Fruit fly (Drosophila melanogaster): ENCODE measurements around the gene CG31219.

Gene CG31219

DNA sequence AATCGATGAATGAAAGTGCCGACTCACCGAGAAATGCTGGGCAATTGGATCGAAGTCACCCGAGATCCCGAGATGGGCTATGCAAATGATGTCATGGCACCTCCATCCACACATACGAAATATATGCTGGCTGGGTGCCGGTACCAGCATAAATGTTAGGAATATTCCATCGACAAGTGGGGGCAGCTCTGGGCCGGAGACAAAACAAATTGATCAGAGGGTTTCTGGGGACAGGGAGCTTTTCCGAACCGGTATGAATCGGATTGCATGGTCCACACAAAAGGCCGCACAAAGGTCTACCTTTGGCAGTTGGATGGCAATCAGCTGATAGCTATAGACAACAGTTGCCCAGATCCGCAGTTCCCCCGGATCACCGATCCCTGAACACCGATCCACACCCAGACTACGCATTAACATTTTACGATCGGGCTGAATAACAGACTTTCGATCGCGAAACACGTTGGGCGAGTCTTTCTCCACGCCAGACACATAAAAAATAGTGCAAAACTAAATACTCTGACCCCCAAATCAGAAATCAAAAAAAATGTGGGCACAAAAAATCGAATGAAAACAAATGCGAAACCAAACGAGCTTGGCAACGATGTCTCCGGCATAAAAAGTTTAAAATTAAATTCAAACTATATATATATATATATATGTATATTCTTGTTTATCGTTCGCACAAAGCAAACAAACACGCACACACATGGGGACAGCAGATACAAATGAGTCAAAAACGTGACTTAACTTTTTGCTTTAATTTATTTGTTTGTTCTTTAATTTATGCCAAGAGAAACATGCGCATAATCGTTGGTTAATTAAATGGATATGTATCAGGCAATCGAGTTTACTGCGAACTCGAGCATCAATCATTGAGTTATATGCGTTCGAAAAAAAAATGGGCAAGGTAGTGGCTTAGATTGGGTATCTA lies 25.3 kb upstream of the CG31219 start:
- TF ChIP-seq Eip78C (GFP tag) (peak; percentile 46), CG6163 (GFP tag; IDR thresholded peaks at IDR 0.05) (no peak), CG32006 (GFP tag; optimal IDR thresholded peaks at IDR 0.05) (peak; percentile 28), CG8119 (GFP tag; IDR thresholded peaks at IDR 0.05) (no peak), CG6276 (GFP tag; optimal IDR thresholded peaks at IDR 0.05) (peak; percentile 30), ss (GFP tag; optimal IDR thresholded peaks at IDR 0.05) (peak in 1 of 2 experiments; percentile 27), Ets96B (tag; optimal IDR thresholded peaks at IDR 0.05) (peak; percentile 6), dsx (GFP tag; optimal IDR thresholded peaks at IDR 0.05; ENCODE audit: poor library complexity, severe bottlenecking) (peak; percentile 68), achi (GFP tag; optimal IDR thresholded peaks at IDR 0.05) (peak; percentile 3)

DNA sequence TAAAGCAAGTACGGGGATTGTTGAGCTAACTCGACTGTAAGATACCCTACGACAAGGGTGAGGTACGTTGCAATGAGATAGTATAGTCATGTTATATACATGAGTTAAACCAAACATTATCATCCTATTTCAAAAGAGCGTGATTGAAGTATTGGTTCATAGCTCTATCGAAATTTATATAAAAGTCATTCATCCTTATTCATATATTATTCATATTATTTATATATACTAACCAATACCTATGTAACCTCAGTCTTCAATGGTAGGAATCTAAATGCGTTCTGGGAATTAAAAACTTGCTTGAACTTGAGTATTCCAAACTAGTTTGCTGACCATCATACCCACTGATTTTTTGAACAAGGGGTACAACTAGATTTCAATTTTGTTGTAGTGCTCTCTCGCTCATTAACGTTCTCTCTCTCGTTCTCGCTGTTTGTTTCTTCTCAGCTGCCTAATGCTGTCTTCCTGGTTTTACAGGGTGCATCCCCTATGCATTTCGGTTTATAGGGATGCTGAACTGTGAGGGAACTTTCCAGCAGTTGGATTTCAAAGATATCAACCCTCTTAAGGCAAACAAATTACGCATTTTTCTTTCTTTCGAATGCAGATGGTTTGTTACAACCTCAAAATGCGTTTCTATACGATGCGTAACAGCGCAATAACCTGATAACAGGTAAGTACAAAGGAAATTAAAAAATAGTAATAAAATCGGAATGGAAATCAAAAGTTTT lies 22.9 kb upstream of the CG31219 start:
- TF ChIP-seq Ets96B (tag; optimal IDR thresholded peaks at IDR 0.05) (peak; percentile 15), CG6276 (GFP tag; optimal IDR thresholded peaks at IDR 0.05) (peak; percentile 18), CG3032 (tag; optimal IDR thresholded peaks at IDR 0.05) (peak; percentile 1), CG32006 (GFP tag; optimal IDR thresholded peaks at IDR 0.05) (peak; percentile 40), CG11762 (GFP tag; optimal IDR thresholded peaks at IDR 0.05; ENCODE audit: insufficient read depth) (peak; percentile 26), CG9139 (GFP tag; optimal IDR thresholded peaks at IDR 0.05) (no peak), esn (GFP tag; optimal IDR thresholded peaks at IDR 0.05) (no peak), eg (GFP tag; IDR thresholded peaks at IDR 0.05) (no peak), CG6854 (GFP tag; optimal IDR thresholded peaks at IDR 0.05) (no peak), Ets21C (GFP tag; optimal IDR thresholded peaks at IDR 0.05) (no peak), Eip78C (GFP tag) (peak; percentile 49), spab (GFP tag; optimal IDR thresholded peaks at IDR 0.05) (peak; percentile 1), CG15336 (GFP tag; IDR thresholded peaks at IDR 0.05) (0 out of 2 replicates have a peak, but pooled peaks have one; percentile 15), CG3919 (GFP tag; optimal IDR thresholded peaks at IDR 0.05) (peak; percentile 28), salr (GFP tag; optimal IDR thresholded peaks at IDR 0.05) (peak in 1 of 2 experiments; percentile 2)

DNA sequence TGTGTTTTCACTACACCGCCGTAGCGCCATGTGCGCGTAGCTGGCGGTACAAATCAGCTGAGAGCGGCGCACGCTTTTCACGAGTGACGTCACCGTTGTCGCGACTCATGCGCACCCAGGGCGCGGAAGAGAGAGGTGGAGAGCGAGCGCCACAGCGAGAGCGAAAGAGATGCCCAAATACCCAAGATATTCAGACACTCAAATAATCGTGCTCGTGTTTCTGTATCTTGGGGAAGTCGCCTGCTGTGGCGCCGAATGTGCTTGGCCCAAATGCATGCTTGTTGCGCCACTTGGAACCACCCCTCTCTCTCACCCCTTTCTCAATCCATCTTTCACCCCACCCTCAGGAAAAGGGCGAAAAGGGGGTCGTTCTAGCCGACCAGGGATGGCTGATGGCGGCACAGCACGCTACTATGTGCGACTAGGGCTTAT lies 18.1 kb upstream of the CG31219 start, which contains the start of gene CG6231:
TSS of gene CG6231 (minus strand) at position 34 of the 432 bp plus-strand sequence.
- TF ChIP-seq CG32006 (GFP tag; optimal IDR thresholded peaks at IDR 0.05), result no peak
- no peak for TF ChIP-seq Smox (GFP tag; optimal IDR thresholded peaks at IDR 0.05)
- no peak for TF ChIP-seq Sox14 (GFP tag; optimal IDR thresholded peaks at IDR 0.05)
- TF ChIP-seq OdsH (GFP tag; optimal IDR thresholded peaks at IDR 0.05), result no peak
- peak; percentile 29; the same call in 1 of the 2 replicates for TF ChIP-seq CG15336 (GFP tag; IDR thresholded peaks at IDR 0.05)
- no peak for TF ChIP-seq dsx (GFP tag; optimal IDR thresholded peaks at IDR 0.05; ENCODE audit: poor library complexity, severe bottlenecking)
- TF ChIP-seq esn (GFP tag; optimal IDR thresholded peaks at IDR 0.05), result no peak
- TF ChIP-seq Eip93F (GFP tag; optimal IDR thresholded peaks at IDR 0.05), result no peak
- no peak for TF ChIP-seq Sox102F (GFP tag; optimal IDR thresholded peaks at IDR 0.05)
- TF ChIP-seq Sox15 (GFP tag; optimal IDR thresholded peaks at IDR 0.05), result no peak
- TF ChIP-seq achi (GFP tag; optimal IDR thresholded peaks at IDR 0.05), result no peak
- TF ChIP-seq CG16779 (tag; optimal IDR thresholded peaks at IDR 0.05), result no peak
- TF ChIP-seq pdm3 (GFP tag; optimal IDR thresholded peaks at IDR 0.05), result no peak
- TF ChIP-seq Eip78C (GFP tag), result peak; percentile 26
- no peak for TF ChIP-seq CG3032 (tag; optimal IDR thresholded peaks at IDR 0.05)
- no peak for TF ChIP-seq topi (GFP tag; optimal IDR thresholded peaks at IDR 0.05)
- TF ChIP-seq CG6163 (GFP tag; IDR thresholded peaks at IDR 0.05), result peak; percentile 44; the same call in 1 of the 3 replicates
- no peak for TF ChIP-seq CG6808 (GFP tag; optimal IDR thresholded peaks at IDR 0.05)
- no peak for TF ChIP-seq CG11294 (GFP tag; IDR thresholded peaks at IDR 0.05)
- TF ChIP-seq Met (GFP tag; optimal IDR thresholded peaks at IDR 0.05), result no peak
- no peak for TF ChIP-seq Lpt (GFP tag; optimal IDR thresholded peaks at IDR 0.05)
- TF ChIP-seq cyc (GFP tag; optimal IDR thresholded peaks at IDR 0.05), result no peak
- no peak for TF ChIP-seq lz (GFP tag; optimal IDR thresholded peaks at IDR 0.05)
- no peak for TF ChIP-seq CG8319 (GFP tag; optimal IDR thresholded peaks at IDR 0.05)
- no peak for TF ChIP-seq CG11762 (GFP tag; optimal IDR thresholded peaks at IDR 0.05; ENCODE audit: insufficient read depth)
